Worm (Caenorhabditis elegans): ENCODE measurements around the gene cyp-34A9.

- TF ChIP-seq ceh-20 (GFP tag; IDR thresholded peaks at IDR 0.05): no peak
- no peak for TF ChIP-seq lin-29 (GFP tag; IDR thresholded peaks at IDR 0.05)
- no peak for TF ChIP-seq lin-13 (GFP tag; optimal IDR thresholded peaks at IDR 0.05)
Observed at ce11 chrV:3957608-3958007, 12.7 kb downstream of the cyp-34A9 start, which contains the start of gene cyp-34A5.

Measured in whole organism, L4 larva.